Comparison of ENCODE assay signal across 1 fruit fly cellular context in the genomic region with DNA sequence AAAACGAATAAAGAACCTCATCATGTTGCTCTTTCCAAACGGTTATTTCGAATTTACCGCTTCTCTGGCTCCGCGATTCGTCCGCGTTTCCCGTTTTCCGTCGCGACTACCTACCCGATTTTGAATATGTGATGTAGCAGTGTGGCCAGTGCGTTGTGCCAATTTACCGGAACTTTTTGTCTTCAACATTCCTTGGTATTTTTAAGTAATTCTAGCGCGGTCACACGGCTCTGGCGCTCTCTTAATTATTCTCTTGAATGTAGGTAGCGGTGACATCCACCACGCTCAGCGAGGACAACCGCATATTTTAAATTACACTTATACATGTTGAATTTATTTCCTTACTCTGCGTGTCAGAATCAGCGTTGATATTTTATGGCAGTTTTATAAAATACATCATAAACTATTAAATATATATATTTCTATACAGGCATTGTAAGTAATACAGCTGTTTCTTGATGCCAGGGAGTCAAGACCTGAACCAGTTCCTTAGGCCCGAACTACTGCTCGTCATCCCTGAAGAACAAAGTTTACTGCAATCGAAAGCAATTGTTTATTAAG.
TF ChIP-seq lines count a peak whose summit lies in the region.

A gene (minus strand): TSS at position 132 of the 561 bp plus-strand sequence.
A gene (minus strand): TSS at position 132 of the 561 bp plus-strand sequence.
A gene (plus strand): TSS at position 498 of the 561 bp plus-strand sequence.

TF ChIP-seq in whole organism, embryonic, 481 proteins besides CTCF, POLR2A, EP300 and RAD21 (continued from another document and continues in another):
- TF ChIP-seq CG15514 (GFP tag; optimal IDR thresholded peaks at IDR 0.05; lab: Kevin White, UChicago) (peak; percentile 100), sd (tag; optimal IDR thresholded peaks at IDR 0.05; lab: Kevin White, UChicago) (peak; percentile 97), Ssrp (tag; optimal IDR thresholded peaks at IDR 0.05; lab: Kevin White, UChicago) (no peak), Mes4 (GFP tag; optimal IDR thresholded peaks at IDR 0.05; lab: Kevin White, UChicago) (no peak), Max (GFP tag; optimal IDR thresholded peaks at IDR 0.05; lab: Kevin White, UChicago) (peak; percentile 29), Ets97D (GFP tag; optimal IDR thresholded peaks at IDR 0.05; lab: Kevin White, UChicago) (peak; percentile 85), dysf (GFP tag; IDR thresholded peaks at IDR 0.05; lab: Robert Waterston, UW) (no peak), CG43689 (GFP tag; IDR thresholded peaks at IDR 0.05; lab: Robert Waterston, UW) (no peak), CG11696 (GFP tag; IDR thresholded peaks at IDR 0.05; lab: Robert Waterston, UW) (no peak), Stat92E (GFP tag; optimal IDR thresholded peaks at IDR 0.05; lab: Kevin White, UChicago) (peak in 1 of 3 experiments; percentile 65), CG17385 (GFP tag; optimal IDR thresholded peaks at IDR 0.05; lab: Kevin White, UChicago) (no peak), unc-4 (GFP tag; IDR thresholded peaks at IDR 0.05; lab: Robert Waterston, UW; ENCODE audit: partially characterized antibody) (peak; percentile 47), slou (GFP tag; optimal IDR thresholded peaks at IDR 0.05; lab: Kevin White, UChicago) (no peak), stwl (tag; optimal IDR thresholded peaks at IDR 0.05; lab: Kevin White, UChicago) (peak; percentile 95), CG13775 (GFP tag; optimal IDR thresholded peaks at IDR 0.05; lab: Kevin White, UChicago) (no peak), CG12219 (GFP tag; optimal IDR thresholded peaks at IDR 0.05; lab: Kevin White, UChicago) (no peak), Neu2 (GFP tag; optimal IDR thresholded peaks at IDR 0.05; lab: Kevin White, UChicago; ENCODE audit: borderline replicate concordance) (no peak), Drgx (GFP tag; IDR thresholded peaks at IDR 0.05; lab: Robert Waterston, UW) (peak; percentile 9; the same call in 1 of the 2 replicates), Med (GFP tag; lab: Kevin White, UChicago) (peak; percentile 91), CG9797 (GFP tag; optimal IDR thresholded peaks at IDR 0.05; lab: Kevin White, UChicago) (peak; percentile 96), CG1832 (GFP tag; optimal IDR thresholded peaks at IDR 0.05; lab: Kevin White, UChicago) (no peak), CG13287 (GFP tag; IDR thresholded peaks at IDR 0.05; lab: Robert Waterston, UW; ENCODE audit: partially characterized antibody) (peak; percentile 48), Atf6 (GFP tag; IDR thresholded peaks at IDR 0.05; lab: Robert Waterston, UW) (peak; percentile 4; the same call in 1 of the 2 replicates), Bgb (GFP tag; IDR thresholded peaks at IDR 0.05; lab: Robert Waterston, UW; ENCODE audit: partially characterized antibody) (peak; percentile 57), H2.0 (GFP tag; IDR thresholded peaks at IDR 0.05; lab: Robert Waterston, UW) (no peak), ash1 (GFP tag; optimal IDR thresholded peaks at IDR 0.05; lab: Kevin White, UChicago) (peak; percentile 71), knrl (GFP tag; IDR thresholded peaks at IDR 0.05; lab: Robert Waterston, UW; ENCODE audit: partially characterized antibody) (peak; percentile 56; the same call in 2 of the 3 replicates), her (GFP tag; optimal IDR thresholded peaks at IDR 0.05; lab: Kevin White, UChicago) (peak; percentile 13), HLH3B (GFP tag; IDR thresholded peaks at IDR 0.05; lab: Robert Waterston, UW) (no peak), row (GFP tag; IDR thresholded peaks at IDR 0.05; lab: Robert Waterston, UW) (peak; percentile 43; the same call in 2 of the 3 replicates), CkIIα-i1 (GFP tag; IDR thresholded peaks at IDR 0.05; lab: Robert Waterston, UW) (no peak), stc (GFP tag; IDR thresholded peaks at IDR 0.05; lab: Robert Waterston, UW) (peak; percentile 43; the same call in 1 of the 2 replicates), h (optimal IDR thresholded peaks at IDR 0.05; lab: Kevin White, UChicago) (no peak), Lhr (GFP tag; optimal IDR thresholded peaks at IDR 0.05; lab: Kevin White, UChicago) (peak; percentile 93), pfk (GFP tag; optimal IDR thresholded peaks at IDR 0.05; lab: Kevin White, UChicago) (peak; percentile 17), ro (GFP tag; IDR thresholded peaks at IDR 0.05; lab: Robert Waterston, UW) (no peak), CG14860 (GFP tag; IDR thresholded peaks at IDR 0.05; lab: Robert Waterston, UW; ENCODE audit: partially characterized antibody) (no peak), pzg (GFP tag; optimal IDR thresholded peaks at IDR 0.05; lab: Kevin White, UChicago) (peak; percentile 93), CG33213 (GFP tag; optimal IDR thresholded peaks at IDR 0.05; lab: Kevin White, UChicago) (peak; percentile 82), CG10267 (tag; optimal IDR thresholded peaks at IDR 0.05; lab: Kevin White, UChicago) (peak; percentile 66), CG42726 (GFP tag; IDR thresholded peaks at IDR 0.05; lab: Robert Waterston, UW; ENCODE audit: partially characterized antibody) (peak; percentile 75), CG6272 (GFP tag; IDR thresholded peaks at IDR 0.05; lab: Robert Waterston, UW) (no peak), sima (GFP tag; optimal IDR thresholded peaks at IDR 0.05; lab: Kevin White, UChicago) (no peak), Sox102F (GFP tag; optimal IDR thresholded peaks at IDR 0.05; lab: Kevin White, UChicago) (no peak), gem (tag; optimal IDR thresholded peaks at IDR 0.05; lab: Kevin White, UChicago) (peak; percentile 11), Oaz (GFP tag; IDR thresholded peaks at IDR 0.05; lab: Robert Waterston, UW) (no peak), CG15601 (tag; optimal IDR thresholded peaks at IDR 0.05; lab: Kevin White, UChicago) (peak; percentile 57), Dp (GFP tag; optimal IDR thresholded peaks at IDR 0.05; lab: Kevin White, UChicago) (peak; percentile 84), CG13424 (tag; optimal IDR thresholded peaks at IDR 0.05; lab: Kevin White, UChicago) (no peak), tin (GFP tag; optimal IDR thresholded peaks at IDR 0.05; lab: Kevin White, UChicago) (no peak), TFAM (GFP tag; optimal IDR thresholded peaks at IDR 0.05; lab: Kevin White, UChicago) (no peak), CG9215 (GFP tag; IDR thresholded peaks at IDR 0.05; lab: Robert Waterston, UW) (no peak), HLH4C (GFP tag; IDR thresholded peaks at IDR 0.05; lab: Robert Waterston, UW; ENCODE audit: partially characterized antibody) (0 out of 3 replicates have a peak, but pooled peaks have one; percentile 45), Blimp-1 (GFP tag; optimal IDR thresholded peaks at IDR 0.05; lab: Kevin White, UChicago) (no peak), Dad (GFP tag; optimal IDR thresholded peaks at IDR 0.05; lab: Kevin White, UChicago) (peak; percentile 48), CG12744 (GFP tag; optimal IDR thresholded peaks at IDR 0.05; lab: Kevin White, UChicago) (no peak), CG14710 (tag; optimal IDR thresholded peaks at IDR 0.05; lab: Kevin White, UChicago) (peak; percentile 72), crp (GFP tag; optimal IDR thresholded peaks at IDR 0.05; lab: Kevin White, UChicago) (peak; percentile 53 to 89), fd102C (GFP tag; optimal IDR thresholded peaks at IDR 0.05; lab: Kevin White, UChicago) (no peak), dmrt11E (tag; optimal IDR thresholded peaks at IDR 0.05; lab: Kevin White, UChicago) (peak; percentile 1), CG12659 (GFP tag; optimal IDR thresholded peaks at IDR 0.05; lab: Kevin White, UChicago) (peak; percentile 75), CG17186 (GFP tag; optimal IDR thresholded peaks at IDR 0.05; lab: Kevin White, UChicago) (peak; percentile 56), CG3163 (GFP tag; optimal IDR thresholded peaks at IDR 0.05; lab: Kevin White, UChicago) (peak; percentile 100), Dip2 (GFP tag; IDR thresholded peaks at IDR 0.05; lab: Robert Waterston, UW) (no peak), gce (GFP tag; IDR thresholded peaks at IDR 0.05; lab: Robert Waterston, UW) (peak; percentile 11; the same call in 1 of the 3 replicates), al (GFP tag; IDR thresholded peaks at IDR 0.05; lab: Robert Waterston, UW) (no peak), CG12942 (GFP tag; optimal IDR thresholded peaks at IDR 0.05; lab: Kevin White, UChicago) (no peak), Elba2 (GFP tag; optimal IDR thresholded peaks at IDR 0.05; lab: Kevin White, UChicago) (no peak), ranshi (GFP tag; IDR thresholded peaks at IDR 0.05; lab: Robert Waterston, UW) (peak; percentile 46; the same call in 1 of the 2 replicates), Hmr (GFP tag; optimal IDR thresholded peaks at IDR 0.05; lab: Kevin White, UChicago) (peak; percentile 69), CG8281 (tag; optimal IDR thresholded peaks at IDR 0.05; lab: Kevin White, UChicago) (no peak), NK7.1 (GFP tag; optimal IDR thresholded peaks at IDR 0.05; lab: Kevin White, UChicago) (no peak), sug (tag; optimal IDR thresholded peaks at IDR 0.05; lab: Kevin White, UChicago) (peak; percentile 34), zen (tag; optimal IDR thresholded peaks at IDR 0.05; lab: Kevin White, UChicago) (peak; percentile 67), Abd-B (GFP tag; optimal IDR thresholded peaks at IDR 0.05; lab: Kevin White, UChicago) (peak; percentile 47), disco-r (GFP tag; optimal IDR thresholded peaks at IDR 0.05; lab: Kevin White, UChicago) (no peak), trem (tag; optimal IDR thresholded peaks at IDR 0.05; lab: Kevin White, UChicago) (peak; percentile 89), Sry-β (GFP tag; optimal IDR thresholded peaks at IDR 0.05; lab: Kevin White, UChicago) (peak; percentile 31), CG10366 (GFP tag; IDR thresholded peaks at IDR 0.05; lab: Robert Waterston, UW) (peak; percentile 9; the same call in 1 of the 2 replicates), Pdp1 (GFP tag; optimal IDR thresholded peaks at IDR 0.05; lab: Kevin White, UChicago) (peak in 1 of 2 experiments; percentile 13), Trl (optimal IDR thresholded peaks at IDR 0.05; lab: Kevin White, UChicago) (peak; percentile 63 to 66), Trl (GFP tag; optimal IDR thresholded peaks at IDR 0.05; lab: Kevin White, UChicago) (no peak), sob (GFP tag; IDR thresholded peaks at IDR 0.05; lab: Robert Waterston, UW) (no peak; the same call in 1 of the 2 replicates), cg (GFP tag; optimal IDR thresholded peaks at IDR 0.05; lab: Kevin White, UChicago) (peak; percentile 59), vvl (GFP tag; IDR thresholded peaks at IDR 0.05; lab: Robert Waterston, UW) (peak; percentile 77), pb (GFP tag; optimal IDR thresholded peaks at IDR 0.05; lab: Kevin White, UChicago) (peak; percentile 13), sr (GFP tag; IDR thresholded peaks at IDR 0.05; lab: Robert Waterston, UW) (peak; percentile 66; the same call in 1 of the 3 replicates), phol (tag; optimal IDR thresholded peaks at IDR 0.05; lab: Kevin White, UChicago) (peak; percentile 36), CG4617 (GFP tag; optimal IDR thresholded peaks at IDR 0.05; lab: Kevin White, UChicago; ENCODE audit: borderline replicate concordance) (peak; percentile 38), Bteb2 (GFP tag; optimal IDR thresholded peaks at IDR 0.05; lab: Kevin White, UChicago) (no peak), slbo (GFP tag; IDR thresholded peaks at IDR 0.05; lab: Robert Waterston, UW) (no peak), tap (tag; optimal IDR thresholded peaks at IDR 0.05; lab: Kevin White, UChicago) (no peak), CG3281 (GFP tag; optimal IDR thresholded peaks at IDR 0.05; lab: Kevin White, UChicago) (no peak), Deaf1 (tag; optimal IDR thresholded peaks at IDR 0.05; lab: Kevin White, UChicago) (peak; percentile 34), CG2712 (tag; optimal IDR thresholded peaks at IDR 0.05; lab: Kevin White, UChicago) (peak; percentile 49), hbn (GFP tag; IDR thresholded peaks at IDR 0.05; lab: Robert Waterston, UW; ENCODE audit: partially characterized antibody) (0 out of 2 replicates have a peak, but pooled peaks have one; percentile 25), CG12104 (GFP tag; optimal IDR thresholded peaks at IDR 0.05; lab: Kevin White, UChicago) (peak; percentile 10), CG9727 (GFP tag; optimal IDR thresholded peaks at IDR 0.05; lab: Kevin White, UChicago) (no peak), odd (GFP tag; optimal IDR thresholded peaks at IDR 0.05; lab: Kevin White, UChicago) (no peak), CG13894 (tag; optimal IDR thresholded peaks at IDR 0.05; lab: Kevin White, UChicago) (peak; percentile 64), Ada2b (GFP tag; IDR thresholded peaks at IDR 0.05; lab: Robert Waterston, UW) (no peak), CG13123 (GFP tag; optimal IDR thresholded peaks at IDR 0.05; lab: Kevin White, UChicago) (no peak), CG6689 (GFP tag; IDR thresholded peaks at IDR 0.05; lab: Robert Waterston, UW) (no peak), CG3847 (GFP tag; IDR thresholded peaks at IDR 0.05; lab: Robert Waterston, UW) (peak; percentile 64), Nf-YB (GFP tag; optimal IDR thresholded peaks at IDR 0.05; lab: Kevin White, UChicago) (no peak), nom (GFP tag; optimal IDR thresholded peaks at IDR 0.05; lab: Kevin White, UChicago) (no peak), CG6791 (GFP tag; IDR thresholded peaks at IDR 0.05; lab: Robert Waterston, UW; ENCODE audit: partially characterized antibody) (peak; percentile 70; the same call in 1 of the 3 replicates), tll (GFP tag; optimal IDR thresholded peaks at IDR 0.05; lab: Kevin White, UChicago) (no peak), CG2875 (GFP tag; optimal IDR thresholded peaks at IDR 0.05; lab: Kevin White, UChicago) (no peak), zfh1 (GFP tag; IDR thresholded peaks at IDR 0.05; lab: Robert Waterston, UW) (0 out of 3 replicates have a peak, but pooled peaks have one; percentile 36), CG10462 (GFP tag; optimal IDR thresholded peaks at IDR 0.05; lab: Kevin White, UChicago) (no peak), pita (GFP tag; optimal IDR thresholded peaks at IDR 0.05; lab: Kevin White, UChicago) (peak; percentile 90), CG4424 (GFP tag; optimal IDR thresholded peaks at IDR 0.05; lab: Kevin White, UChicago) (peak; percentile 2), MBD-R2 (GFP tag; IDR thresholded peaks at IDR 0.05; lab: Robert Waterston, UW) (peak; percentile 44), CG2116 (GFP tag; optimal IDR thresholded peaks at IDR 0.05; lab: Kevin White, UChicago) (peak; percentile 69), CG3838 (GFP tag; optimal IDR thresholded peaks at IDR 0.05; lab: Kevin White, UChicago) (peak; percentile 11), bbx (GFP tag; IDR thresholded peaks at IDR 0.05; lab: Robert Waterston, UW; ENCODE audit: partially characterized antibody) (peak; percentile 54; the same call in 1 of the 2 replicates), wek (GFP tag; optimal IDR thresholded peaks at IDR 0.05; lab: Kevin White, UChicago) (no peak), E2f1 (GFP tag; IDR thresholded peaks at IDR 0.05; lab: Robert Waterston, UW) (peak; percentile 31; the same call in 1 of the 2 replicates), CG8359 (GFP tag; optimal IDR thresholded peaks at IDR 0.05; lab: Kevin White, UChicago; ENCODE audit: borderline replicate concordance) (peak; percentile 98)
